Worm (Caenorhabditis elegans): Measurements from ENCODE around the gene C12D12.1.
A peak's percentile ranks its signal among the peaks of the same experiment; 100 is the strongest.

The C12D12.1 gene

DNA sequence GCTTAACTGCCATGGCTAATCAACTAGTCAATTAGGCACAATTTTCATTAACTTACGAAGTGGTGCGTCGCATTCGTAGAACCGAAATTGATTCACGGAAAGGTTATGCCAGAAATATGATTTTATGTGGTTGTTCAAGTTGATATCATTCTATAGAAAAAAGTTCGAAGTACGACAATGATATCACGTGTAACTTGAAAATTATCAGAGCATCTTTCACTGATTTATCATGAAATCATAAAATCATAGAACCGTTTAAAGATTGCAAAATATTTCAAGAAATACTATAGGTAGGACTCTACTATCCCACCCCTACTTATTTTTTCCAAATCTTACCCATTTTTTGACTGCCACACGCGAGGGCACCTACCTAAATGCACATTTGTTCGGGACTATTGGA lies 53.9 kb downstream of the C12D12.1 start:
- TF ChIP-seq nhr-80 (tag; optimal IDR thresholded peaks at IDR 0.05) (peak; percentile 45), ztf-3 (GFP tag; optimal IDR thresholded peaks at IDR 0.05) (no peak)

DNA sequence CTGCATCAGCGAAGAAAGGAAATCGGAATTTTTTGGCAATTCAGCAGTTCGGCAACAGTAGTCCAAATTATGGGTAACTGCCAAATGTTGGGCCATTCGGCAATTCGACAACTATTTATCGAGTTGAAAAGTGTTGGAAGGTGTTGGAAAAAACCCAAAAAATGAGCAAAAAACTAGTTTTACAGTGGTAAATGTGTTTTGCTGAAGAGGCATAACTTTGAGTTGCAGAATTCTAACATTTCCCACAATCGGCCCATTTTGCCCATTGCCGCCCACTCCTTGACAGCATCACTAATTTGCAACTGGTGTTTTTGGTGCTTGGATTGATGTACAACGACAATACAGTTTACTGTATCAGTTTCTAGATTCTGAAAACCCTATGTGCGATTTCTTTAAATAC lies 54.6 kb downstream of the C12D12.1 start:
- no peak for TF ChIP-seq nfya-2 (GFP tag; IDR thresholded peaks at IDR 0.05)
- no peak for TF ChIP-seq hsf-1 (GFP tag; IDR thresholded peaks at IDR 0.05)

ce11 chrX:3554117-3554516 lies 55.1 kb downstream of the C12D12.1 start:
- TF ChIP-seq Y56A3A.18 (GFP tag; IDR thresholded peaks at IDR 0.05) (no peak), hlh-12 (tag; optimal IDR thresholded peaks at IDR 0.05) (no peak), zim-3 (tag; optimal IDR thresholded peaks at IDR 0.05) (peak; percentile 51), zfh-2 (GFP tag; conservative IDR thresholded peaks at IDR 0.05) (peak; percentile 70), ekl-4 (GFP tag; IDR thresholded peaks at IDR 0.05) (0 out of 2 replicates have a peak, but pooled peaks have one; percentile 49), snpc-4 (GFP tag; optimal IDR thresholded peaks at IDR 0.05) (no peak), snpc-4 (tag; optimal IDR thresholded peaks at IDR 0.05) (no peak)

Measured in whole organism, young adult.